Worm (Caenorhabditis elegans): ENCODE measurements around the gene F08D12.3.

F08D12.3 gene

ce11 chrII:2766331-2766730 lies 13.0 kb upstream of the F08D12.3 start, which contains the start of gene F08D12.15:
Gene F08D12.15 (plus strand): TSS chrII:2766631.
- no peak for TF ChIP-seq nhr-27 (tag; optimal IDR thresholded peaks at IDR 0.05)
- TF ChIP-seq zim-3 (tag; optimal IDR thresholded peaks at IDR 0.05): no peak
- no peak for TF ChIP-seq let-526 (GFP tag; IDR thresholded peaks at IDR 0.05)
- TF ChIP-seq Y79H2A.3 (GFP tag; conservative IDR thresholded peaks at IDR 0.05): no peak
- no peak for TF ChIP-seq hlh-26 (GFP tag; conservative IDR thresholded peaks at IDR 0.05)
- TF ChIP-seq ztf-18 (tag; optimal IDR thresholded peaks at IDR 0.05): no peak
- TF ChIP-seq F55B11.4 (tag; optimal IDR thresholded peaks at IDR 0.05; ENCODE audit: borderline replicate concordance, insufficient read depth): no peak
- TF ChIP-seq ztf-26 (tag; optimal IDR thresholded peaks at IDR 0.05): no peak
- no peak for TF ChIP-seq pbrm-1 (GFP tag; IDR thresholded peaks at IDR 0.05)
- no peak for TF ChIP-seq F23B12.7 (tag; optimal IDR thresholded peaks at IDR 0.05; ENCODE audit: insufficient read depth)
- TF ChIP-seq F33H1.4 (GFP tag; IDR thresholded peaks at IDR 0.05): no peak
- TF ChIP-seq ceh-100 (GFP tag; IDR thresholded peaks at IDR 0.05): no peak
- no peak for TF ChIP-seq efl-1 (GFP tag; optimal IDR thresholded peaks at IDR 0.05)
- no peak for TF ChIP-seq F52B5.7 (tag; optimal IDR thresholded peaks at IDR 0.05)
- no peak for TF ChIP-seq Y53G8AR.9 (GFP tag; conservative IDR thresholded peaks at IDR 0.05)
- TF ChIP-seq tlf-1 (GFP tag; optimal IDR thresholded peaks at IDR 0.05): no peak

- TF ChIP-seq F57A8.1 (GFP tag; optimal IDR thresholded peaks at IDR 0.05): no peak
- TF ChIP-seq hlh-12 (tag; optimal IDR thresholded peaks at IDR 0.05): no peak
- no peak for TF ChIP-seq F10E7.11 (tag; optimal IDR thresholded peaks at IDR 0.05)
- TF ChIP-seq nhr-80 (tag; optimal IDR thresholded peaks at IDR 0.05): no peak
- TF ChIP-seq madf-8 (GFP tag; conservative IDR thresholded peaks at IDR 0.05): no peak
- TF ChIP-seq bed-2 (GFP tag; IDR thresholded peaks at IDR 0.05): no peak
These were observed 10.3 kb upstream of the F08D12.3 start, which contains the start of gene F08D12.7 for ce11 chrII:2769021-2769420. Gene F08D12.7 (minus strand): TSS chrII:2769121.

- TF ChIP-seq F52B5.7 (tag; optimal IDR thresholded peaks at IDR 0.05): no peak
- TF ChIP-seq egrh-3 (GFP tag; IDR thresholded peaks at IDR 0.05): no peak
- TF ChIP-seq ztf-26 (tag; optimal IDR thresholded peaks at IDR 0.05): no peak
- no peak for TF ChIP-seq lin-35 (GFP tag; optimal IDR thresholded peaks at IDR 0.05)
- TF ChIP-seq efl-1 (GFP tag; optimal IDR thresholded peaks at IDR 0.05): no peak
- TF ChIP-seq F49E8.2 (tag; optimal IDR thresholded peaks at IDR 0.05; ENCODE audit: insufficient read depth): no peak
- no peak for TF ChIP-seq F10E7.11 (tag; optimal IDR thresholded peaks at IDR 0.05)
- no peak for TF ChIP-seq F23B12.7 (tag; optimal IDR thresholded peaks at IDR 0.05; ENCODE audit: insufficient read depth)
These were observed 8.6 kb upstream of the F08D12.3 start, which contains the start of gene fbxb-105 for ce11 chrII:2770788-2771187. Gene fbxb-105 (minus strand): TSS chrII:2770888.

ce11 chrII:2772166-2772565 lies 7.2 kb upstream of the F08D12.3 start, which contains the start of gene sdz-10:
Gene sdz-10 (minus strand): TSS chrII:2772266.
- TF ChIP-seq efl-1 (GFP tag; optimal IDR thresholded peaks at IDR 0.05): no peak
- TF ChIP-seq K12H6.12 (tag; optimal IDR thresholded peaks at IDR 0.05): no peak

- TF ChIP-seq snpc-1.3 (tag; optimal IDR thresholded peaks at IDR 0.05; ENCODE audit: insufficient read depth): no peak
- TF ChIP-seq F57A8.1 (GFP tag; optimal IDR thresholded peaks at IDR 0.05): no peak
- no peak for TF ChIP-seq pbrm-1 (GFP tag; IDR thresholded peaks at IDR 0.05)
- no peak for TF ChIP-seq chd-7 (tag; optimal IDR thresholded peaks at IDR 0.05)
- TF ChIP-seq somi-1 (GFP tag; optimal IDR thresholded peaks at IDR 0.05): no peak
- TF ChIP-seq gei-17 (GFP tag; optimal IDR thresholded peaks at IDR 0.05): no peak
- no peak for TF ChIP-seq madf-10 (tag; optimal IDR thresholded peaks at IDR 0.05)
- no peak for TF ChIP-seq ceh-79 (tag; optimal IDR thresholded peaks at IDR 0.05)
- no peak for TF ChIP-seq nfyb-1 (GFP tag; IDR thresholded peaks at IDR 0.05)
- no peak for TF ChIP-seq him-1 (tag; optimal IDR thresholded peaks at IDR 0.05)
- no peak for TF ChIP-seq cebp-2 (GFP tag; IDR thresholded peaks at IDR 0.05)
- TF ChIP-seq ccch-3 (GFP tag; optimal IDR thresholded peaks at IDR 0.05): no peak
- TF ChIP-seq repo-1 (tag; optimal IDR thresholded peaks at IDR 0.05): no peak
- TF ChIP-seq ceh-27 (GFP tag; optimal IDR thresholded peaks at IDR 0.05): no peak
- TF ChIP-seq attf-5 (GFP tag; optimal IDR thresholded peaks at IDR 0.05): no peak
These were observed 5.8 kb upstream of the F08D12.3 start, which contains the start of gene sdz-9 for ce11 chrII:2773534-2773933. Gene sdz-9 (minus strand): TSS chrII:2773634.

Measured in whole organism, young adult.